Worm (Caenorhabditis elegans) whole organism, mixed stage, embryonic: ENCODE data around the gene K10B4.1.

Experiments used
- ceh-83 ChIP-seq: fragments of 200-800 bp; sonication (Bioruptor generic); optimal IDR thresholded peaks from 2 replicates; lab custom pipeline; 2018; ENCODE audit warnings: mild to moderate bottlenecking, missing genetic modification characterization, missing compliant biosample characterization
- elt-3 ChIP-seq: fragments of 150-350 bp; optimal IDR thresholded peaks from 2 replicates; lab custom pipeline; 2014; ENCODE audit warnings: missing biosample characterization, missing genetic modification characterization
- flh-1 ChIP-seq: fragments of 200-800 bp; sonication (Bioruptor generic); optimal IDR thresholded peaks from 2 replicates; lab custom pipeline; 2018; ENCODE audit warnings: mild to moderate bottlenecking, missing genetic modification characterization, moderate library complexity, missing compliant biosample characterization
- lsy-2 ChIP-seq: fragments of 150-350 bp; optimal IDR thresholded peaks from 2 replicates; lab custom pipeline; 2014; ENCODE audit warnings: missing biosample characterization, missing genetic modification characterization
- mls-2 ChIP-seq: sonication (generic microtip); optimal IDR thresholded peaks from 2 replicates; lab custom pipeline; 2016; ENCODE audit warnings: mild to moderate bottlenecking, missing genetic modification characterization, moderate library complexity, missing compliant biosample characterization
- nhr-12 ChIP-seq: fragments of 150-350 bp; optimal IDR thresholded peaks from 2 replicates; lab custom pipeline; 2014; ENCODE audit warnings: missing biosample characterization, missing genetic modification characterization
- nhr-2 ChIP-seq: fragments of 150-350 bp; optimal IDR thresholded peaks from 2 replicates; lab custom pipeline; 2014; ENCODE audit warnings: missing biosample characterization, missing genetic modification characterization
- pha-4 ChIP-seq: fragments of 150-350 bp; optimal IDR thresholded peaks from 2 replicates; lab custom pipeline; 2018; ENCODE audit warnings: missing biosample characterization, missing genetic modification reagents, missing genetic modification characterization
- sptf-1 ChIP-seq: sonication (generic microtip); optimal IDR thresholded peaks from 2 replicates; lab custom pipeline; 2017; ENCODE audit warnings: mild to moderate bottlenecking, missing genetic modification characterization, moderate library complexity, missing compliant biosample characterization
- unc-62 ChIP-seq: fragments of 150-350 bp; optimal IDR thresholded peaks from 2 replicates; lab custom pipeline; 2014; ENCODE audit warnings: missing biosample characterization, missing genetic modification reagents, missing genetic modification characterization
- zip-8 ChIP-seq: fragments of 150-350 bp; optimal IDR thresholded peaks from 2 replicates; lab custom pipeline; 2014; ENCODE audit warnings: missing biosample characterization, missing genetic modification characterization

ce11 chrII:116916-117315 is 18.4 kb upstream of the K10B4.1 start, which contains the start of gene srt-54:
- no peak for TF ChIP-seq nhr-2
- no peak for TF ChIP-seq zip-8 (tag; lab: Kevin White, UChicago)
- TF ChIP-seq unc-62 (GFP tag; lab: Kevin White, UChicago) = no peak
- no peak for TF ChIP-seq pha-4 (tag; lab: Kevin White, UChicago)
- TF ChIP-seq sptf-1 (tag; lab: Kevin White, UChicago) = no peak
- TF ChIP-seq nhr-12 (tag; lab: Kevin White, UChicago) = no peak
- TF ChIP-seq ceh-83 = no peak
- TF ChIP-seq lsy-2 (tag; lab: Kevin White, UChicago) = no peak
- TF ChIP-seq flh-1 = no peak
- no peak for TF ChIP-seq elt-3 (tag; lab: Kevin White, UChicago)
- no peak for TF ChIP-seq mls-2 (tag; lab: Kevin White, UChicago)
